Fruit fly (Drosophila melanogaster) whole organism, wandering third instar larva: ENCODE measurements around the gene CG33702.

Experiments
- CG32264 ChIP-seq: fragments of 200-800 bp; sonication (Bioruptor generic); optimal IDR thresholded peaks from 2 replicates; lab custom pipeline; 2016; ENCODE audit warnings: missing biosample characterization, missing genetic modification characterization
- CG9705 ChIP-seq: fragments of 200-800 bp; sonication (Bioruptor generic); optimal IDR thresholded peaks from 2 replicates; lab custom pipeline; 2018; ENCODE audit warnings: missing biosample characterization, mild to moderate bottlenecking, missing genetic modification characterization
- Dfd ChIP-seq: fragments of >200 bp; optimal IDR thresholded peaks from 2 replicates; lab custom pipeline; 2017; ENCODE audit warnings: missing biosample characterization, missing genetic modification characterization
- Dif ChIP-seq: fragments of 200-275, 200-300 bp; sonication (Bioruptor generic); optimal IDR thresholded peaks from 2 replicates; lab custom pipeline; 2018; ENCODE audit warnings: missing biosample characterization, missing genetic modification characterization; ENCODE audit not compliant: partially characterized antibody
- GATAd ChIP-seq: sonication (Bioruptor generic); optimal IDR thresholded peaks from 2 replicates; lab custom pipeline; 2016; ENCODE audit warnings: missing biosample characterization, missing genetic modification characterization
- HLH106 ChIP-seq: fragments of 200-800 bp; optimal IDR thresholded peaks from 3 replicates; lab custom pipeline; 2019; ENCODE audit warnings: missing biosample characterization, mild to moderate bottlenecking, missing genetic modification characterization, moderate library complexity
- Hr78 ChIP-seq: fragments of >200 bp; optimal IDR thresholded peaks from 2 replicates; lab custom pipeline; 2017; ENCODE audit warnings: missing biosample characterization, missing genetic modification characterization
- Hr83 ChIP-seq: fragments of 200-300 bp; sonication (Bioruptor generic); optimal IDR thresholded peaks from 2 replicates; lab custom pipeline; 2016; ENCODE audit warnings: missing biosample characterization, mild to moderate bottlenecking, missing genetic modification characterization, moderate library complexity; ENCODE audit not compliant: poor library complexity, severe bottlenecking
- Jra ChIP-seq: sonication (Bioruptor generic); optimal IDR thresholded peaks from 2 replicates; lab custom pipeline; 2016; ENCODE audit warnings: missing biosample characterization, missing genetic modification characterization
- Myc ChIP-seq: fragments of >200 bp; optimal IDR thresholded peaks from 2 replicates; lab custom pipeline; 2017
- N ChIP-seq: fragments of >200 bp; optimal IDR thresholded peaks from 2 replicates; lab custom pipeline; 2018; ENCODE audit warnings: missing biosample characterization, missing external identifiers, missing genetic modification characterization
- OdsH ChIP-seq: fragments of 200-800 bp; sonication (Bioruptor generic); optimal IDR thresholded peaks from 2 replicates; lab custom pipeline; 2016; ENCODE audit warnings: missing biosample characterization, mild to moderate bottlenecking, missing genetic modification characterization
- Rel ChIP-seq, 2 experiments: fragments of 200-800 bp; sonication (Bioruptor generic) in 1 of 2; optimal IDR thresholded peaks; 2 replicates in 1 of 2; 3 replicates in 1 of 2; lab custom pipeline; 2016 to 2019; ENCODE audit warnings: mild to moderate bottlenecking in 2 of 2, missing biosample characterization in 2 of 2, missing genetic modification characterization in 2 of 2, moderate library complexity in 1 of 2
- Sp1 ChIP-seq: fragments of 200-800 bp; sonication (Bioruptor generic); optimal IDR thresholded peaks from 3 replicates; lab custom pipeline; 2019; ENCODE audit warnings: missing biosample characterization, mild to moderate bottlenecking, missing genetic modification characterization, moderate library complexity
- Vsx2 ChIP-seq: fragments of 200-300, 225-300 bp; sonication (Bioruptor generic); optimal IDR thresholded peaks from 2 replicates; lab custom pipeline; 2018; ENCODE audit warnings: missing biosample characterization, missing genetic modification characterization; ENCODE audit not compliant: partially characterized antibody
- br ChIP-seq: fragments of 200-800 bp; sonication (Bioruptor generic); optimal IDR thresholded peaks from 2 replicates; lab custom pipeline; 2016; ENCODE audit warnings: missing biosample characterization, missing genetic modification characterization
- brk ChIP-seq: fragments of 200-800 bp; sonication (Bioruptor generic); optimal IDR thresholded peaks from 2 replicates; lab custom pipeline; 2016; ENCODE audit warnings: missing biosample characterization, mild to moderate bottlenecking, missing genetic modification characterization
- dsf ChIP-seq: sonication (Bioruptor generic); optimal IDR thresholded peaks from 2 replicates; lab custom pipeline; 2016; ENCODE audit warnings: missing biosample characterization, missing genetic modification characterization, borderline replicate concordance
- ey ChIP-seq: fragments of 200-800 bp; sonication (Bioruptor generic); optimal IDR thresholded peaks from 2 replicates; lab custom pipeline; 2016; ENCODE audit warnings: missing biosample characterization, missing genetic modification characterization
- foxo ChIP-seq, 2 experiments: fragments of 200-800 bp; sonication (Bioruptor generic); optimal IDR thresholded peaks; 2 replicates in 1 of 2; 3 replicates in 1 of 2; lab custom pipeline; 2016 to 2017; ENCODE audit warnings: missing biosample characterization in 2 of 2, missing genetic modification characterization in 2 of 2
- fru ChIP-seq: fragments of 200-800 bp; sonication (Bioruptor generic); optimal IDR thresholded peaks from 3 replicates; lab custom pipeline; 2016; ENCODE audit warnings: missing biosample characterization, mild to moderate bottlenecking, missing genetic modification characterization
- h ChIP-seq: fragments of 200-800 bp; sonication (Bioruptor generic); optimal IDR thresholded peaks from 3 replicates; lab custom pipeline; 2016; ENCODE audit warnings: missing biosample characterization, mild to moderate bottlenecking, missing genetic modification characterization
- lola ChIP-seq: fragments of >200 bp; optimal IDR thresholded peaks from 2 replicates; lab custom pipeline; 2017; ENCODE audit warnings: missing biosample characterization, missing genetic modification characterization
- pan ChIP-seq: fragments of >200 bp; optimal IDR thresholded peaks from 2 replicates; lab custom pipeline; 2017
- psq ChIP-seq: fragments of 200-800 bp; sonication (Bioruptor generic); optimal IDR thresholded peaks from 3 replicates; lab custom pipeline; 2017; ENCODE audit warnings: missing biosample characterization, mild to moderate bottlenecking, missing genetic modification characterization, moderate library complexity
- rgr ChIP-seq: fragments of 200-800 bp; sonication (Bioruptor generic); optimal IDR thresholded peaks from 3 replicates; lab custom pipeline; 2016; ENCODE audit warnings: missing biosample characterization, mild to moderate bottlenecking, missing genetic modification characterization
- sage ChIP-seq: fragments of 200-800 bp; sonication (Bioruptor generic); optimal IDR thresholded peaks from 2 replicates; lab custom pipeline; 2016; ENCODE audit warnings: missing biosample characterization, mild to moderate bottlenecking, missing genetic modification characterization
- sv ChIP-seq: fragments of 200-800 bp; sonication (Bioruptor generic); optimal IDR thresholded peaks from 3 replicates; lab custom pipeline; 2016; ENCODE audit warnings: missing biosample characterization, missing genetic modification characterization
- tai ChIP-seq: sonication (Bioruptor generic); optimal IDR thresholded peaks from 2 replicates; lab custom pipeline; 2016; ENCODE audit warnings: missing biosample characterization, missing genetic modification characterization
- usp ChIP-seq: fragments of >200 bp; optimal IDR thresholded peaks from 2 replicates; lab custom pipeline; 2017; ENCODE audit warnings: missing biosample characterization, missing genetic modification characterization
- woc ChIP-seq: sonication (Bioruptor generic); optimal IDR thresholded peaks from 2 replicates; lab custom pipeline; 2016; ENCODE audit warnings: missing biosample characterization, mild to moderate bottlenecking, missing genetic modification characterization

Gene CG33702

dm6 chr3L:9490432-9490831, 22.8 kb downstream of the CG33702 start:
- no peak for TF ChIP-seq Dfd (GFP tag; lab: Kevin White, UChicago)
- TF ChIP-seq Jra, result no peak
- no peak for TF ChIP-seq HLH106
- no peak for TF ChIP-seq sv (GFP tag; lab: Kevin White, UChicago)
- no peak for TF ChIP-seq rgr (GFP tag; lab: Kevin White, UChicago)
- no peak for TF ChIP-seq br
- no peak for TF ChIP-seq Hr78 (GFP tag; lab: Kevin White, UChicago)
- no peak for TF ChIP-seq sage
- TF ChIP-seq h (GFP tag; lab: Kevin White, UChicago), result no peak
- TF ChIP-seq Dif (GFP tag; lab: Kevin White, UChicago), result no peak

- no peak for TF ChIP-seq ey (GFP tag; lab: Kevin White, UChicago)
- TF ChIP-seq GATAd (GFP tag; lab: Kevin White, UChicago), result no peak
- no peak for TF ChIP-seq tai (GFP tag; lab: Kevin White, UChicago)
- no peak for TF ChIP-seq HLH106
- TF ChIP-seq Vsx2, result no peak
- TF ChIP-seq Jra, result no peak
- TF ChIP-seq Dfd (GFP tag; lab: Kevin White, UChicago), result no peak
- TF ChIP-seq brk (GFP tag; lab: Kevin White, UChicago), result no peak
- no peak for TF ChIP-seq foxo (GFP tag; optimal IDR thresholded peaks at IDR 0.05; lab: Kevin White, UChicago)
- no peak for TF ChIP-seq br
- no peak for TF ChIP-seq Myc (lab: Kevin White, UChicago)
- no peak for TF ChIP-seq Dif (GFP tag; lab: Kevin White, UChicago)
- TF ChIP-seq Sp1 (GFP tag; lab: Kevin White, UChicago), result no peak
- no peak for TF ChIP-seq pan
- TF ChIP-seq Rel (GFP tag; optimal IDR thresholded peaks at IDR 0.05; lab: Kevin White, UChicago), result no peak
- no peak for TF ChIP-seq Rel (tag; optimal IDR thresholded peaks at IDR 0.05; lab: Kevin White, UChicago)
- TF ChIP-seq sv (GFP tag; lab: Kevin White, UChicago), result no peak
- no peak for TF ChIP-seq psq (GFP tag; lab: Kevin White, UChicago)
- no peak for TF ChIP-seq CG32264
- TF ChIP-seq dsf (GFP tag; lab: Kevin White, UChicago), result no peak
Observed at dm6 chr3L:9489627-9490026, 23.6 kb downstream of the CG33702 start.

dm6 chr3L:9489133-9489532, 24.1 kb downstream of the CG33702 start, which contains the start of gene CG32036:
CG32036 (minus strand) TSS chr3L:9489233.
- TF ChIP-seq Dfd (GFP tag; lab: Kevin White, UChicago) (no peak), brk (GFP tag; lab: Kevin White, UChicago) (no peak), lola (no peak), ey (GFP tag; lab: Kevin White, UChicago) (no peak), Hr78 (GFP tag; lab: Kevin White, UChicago) (no peak), CG32264 (no peak)

dm6 chr3L:9487586-9487985, 25.6 kb downstream of the CG33702 start, which contains the start of gene pall:
pall (minus strand) TSS chr3L:9487790.
- no peak for TF ChIP-seq Vsx2
- TF ChIP-seq Sp1 (GFP tag; lab: Kevin White, UChicago), result no peak
- no peak for TF ChIP-seq Hr83 (GFP tag; lab: Kevin White, UChicago)
- TF ChIP-seq usp, result no peak
- TF ChIP-seq br, result no peak
- no peak for TF ChIP-seq sv (GFP tag; lab: Kevin White, UChicago)
- no peak for TF ChIP-seq Rel (GFP tag; optimal IDR thresholded peaks at IDR 0.05; lab: Kevin White, UChicago)
- peak; percentile 40 for TF ChIP-seq Rel (tag; optimal IDR thresholded peaks at IDR 0.05; lab: Kevin White, UChicago)
- no peak for TF ChIP-seq HLH106
- peak; percentile 48 for TF ChIP-seq Myc (lab: Kevin White, UChicago)
- TF ChIP-seq woc (GFP tag; lab: Kevin White, UChicago), result no peak

dm6 chr3L:9476829-9477228, 36.4 kb downstream of the CG33702 start, which contains the start of the genes Uch-L5 and Jarid2:
Uch-L5 (minus strand) TSS chr3L:9476965.
Jarid2 (plus strand) TSS chr3L:9477038.
- TF ChIP-seq tai (GFP tag; lab: Kevin White, UChicago) (no peak), psq (GFP tag; lab: Kevin White, UChicago) (peak; percentile 70), Hr83 (GFP tag; lab: Kevin White, UChicago) (peak; percentile 83), OdsH (peak; percentile 35), rgr (GFP tag; lab: Kevin White, UChicago) (peak; percentile 68), HLH106 (peak; percentile 48), usp (no peak), h (GFP tag; lab: Kevin White, UChicago) (peak; percentile 66), CG9705 (GFP tag; lab: Kevin White, UChicago) (peak; percentile 37), brk (GFP tag; lab: Kevin White, UChicago) (no peak), Sp1 (GFP tag; lab: Kevin White, UChicago) (peak; percentile 55), N (no peak), foxo (GFP tag; optimal IDR thresholded peaks at IDR 0.05; lab: Kevin White, UChicago) (peak in 1 of 2 experiments; percentile 78), ey (GFP tag; lab: Kevin White, UChicago) (peak; percentile 47), Dif (GFP tag; lab: Kevin White, UChicago) (no peak), fru (GFP tag; lab: Kevin White, UChicago) (peak; percentile 49), Rel (GFP tag; optimal IDR thresholded peaks at IDR 0.05; lab: Kevin White, UChicago) (no peak), Rel (tag; optimal IDR thresholded peaks at IDR 0.05; lab: Kevin White, UChicago) (peak; percentile 51)
